Worm (Caenorhabditis elegans) whole organism, late embryonic: ENCODE results near the gene K08E4.7.

Experiments used
- ama-1 ChIP-seq: fragments of 150-350 bp; optimal IDR thresholded peaks from 2 replicates; lab custom pipeline; 2014
- ceh-9 ChIP-seq: sonication (generic microtip); optimal IDR thresholded peaks from 2 replicates; lab custom pipeline; 2016; ENCODE audit warnings: mild to moderate bottlenecking, missing genetic modification characterization, inconsistent platforms, missing compliant biosample characterization
- dve-1 ChIP-seq: sonication (generic microtip); optimal IDR thresholded peaks from 2 replicates; lab custom pipeline; 2017; ENCODE audit warnings: antibody characterized with exemption, mild to moderate bottlenecking, missing genetic modification characterization, missing compliant biosample characterization
- ets-4 ChIP-seq: sonication (generic microtip); optimal IDR thresholded peaks from 2 replicates; lab custom pipeline; 2016; ENCODE audit warnings: missing genetic modification characterization, missing compliant biosample characterization
- lim-6 ChIP-seq: sonication (generic microtip); optimal IDR thresholded peaks from 2 replicates; lab custom pipeline; 2016; ENCODE audit warnings: missing genetic modification characterization, missing compliant biosample characterization
- lin-11 ChIP-seq: fragments of 200-800 bp; sonication (Bioruptor generic); optimal IDR thresholded peaks from 2 replicates; lab custom pipeline; 2018; ENCODE audit warnings: mild to moderate bottlenecking, missing genetic modification characterization, missing compliant biosample characterization
- nhr-232 ChIP-seq: sonication (generic microtip); optimal IDR thresholded peaks from 2 replicates; lab custom pipeline; 2016; ENCODE audit warnings: missing genetic modification characterization, missing compliant biosample characterization
- sdc-2 ChIP-seq: sonication (generic microtip); optimal IDR thresholded peaks from 2 replicates; lab custom pipeline; 2016; ENCODE audit warnings: missing genotype, missing genetic modification characterization, missing compliant biosample characterization
- unc-55 ChIP-seq: sonication (generic microtip); optimal IDR thresholded peaks from 2 replicates; lab custom pipeline; 2017; ENCODE audit warnings: missing biosample characterization, missing genetic modification reagents, missing genetic modification characterization

ce11 chrIV:12047552-12048347 is 27.8 kb upstream of the K08E4.7 start, which contains the start of gene T12G3.4:
- TF ChIP-seq lim-6 (tag; lab: Kevin White, UChicago): no peak
- TF ChIP-seq ceh-9 (tag; lab: Kevin White, UChicago): no peak
- TF ChIP-seq dve-1 (tag; lab: Kevin White, UChicago): no peak
- TF ChIP-seq ama-1: no peak
- no peak for TF ChIP-seq unc-55 (GFP tag; lab: Kevin White, UChicago)
- TF ChIP-seq sdc-2 (tag; lab: Kevin White, UChicago): no peak
- no peak for TF ChIP-seq nhr-232 (tag; lab: Kevin White, UChicago)
- no peak for TF ChIP-seq lin-11
- TF ChIP-seq ets-4: no peak
